Fruit fly (Drosophila melanogaster): Measurements from ENCODE around the gene glec.

DNA sequence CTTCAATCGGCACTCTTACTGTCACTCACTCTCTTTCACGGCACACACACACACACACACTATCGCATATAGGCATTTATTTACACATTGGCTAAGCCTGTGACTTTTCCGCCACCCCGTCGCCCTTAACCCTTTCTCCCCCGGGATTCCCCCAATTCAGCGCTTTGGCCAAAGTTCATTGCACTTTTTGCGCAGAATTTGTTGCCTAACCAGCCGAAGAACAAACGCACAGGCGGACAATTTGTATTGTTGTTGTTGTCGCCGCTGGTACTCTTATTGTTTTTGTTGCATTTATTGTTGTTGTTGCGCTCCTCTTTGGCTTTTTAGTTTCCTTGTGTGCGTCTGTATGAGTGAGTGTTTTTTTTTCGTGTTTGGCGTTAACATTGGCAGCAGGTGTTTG, 42.7 kb upstream of the glec start:
- TF ChIP-seq CTCF (optimal IDR thresholded peaks at IDR 0.05): no peak
- no peak for TF ChIP-seq CG8478 (optimal IDR thresholded peaks at IDR 0.05)
